Worm (Caenorhabditis elegans) whole organism, midembryonic: ENCODE measurements around the gene Y47D7A.7.

Experiments used
- T22C8.4 ChIP-seq: fragments of 200-800 bp; sonication (Bioruptor generic); IDR thresholded peaks from 2 replicates; pipeline ENCODE4 v1.3.6; 2022; ENCODE audit warnings: missing genetic modification characterization, missing compliant biosample characterization
- flt-1 ChIP-seq: fragments of 200-800 bp; sonication (Bioruptor generic); IDR thresholded peaks from 2 replicates; pipeline ENCODE4 v1.3.6; 2022; ENCODE audit warnings: missing genetic modification characterization, missing compliant biosample characterization
- klf-2 ChIP-seq: fragments of 200-800 bp; sonication (Bioruptor generic); conservative IDR thresholded peaks from 2 replicates; pipeline ENCODE4 v1.3.6; 2022; ENCODE audit warnings: missing genetic modification reagents, missing genetic modification characterization, missing compliant biosample characterization
- med-1 ChIP-seq: sonication (generic microtip); optimal IDR thresholded peaks from 2 replicates; lab custom pipeline; 2017; ENCODE audit warnings: missing genetic modification characterization, mild to moderate bottlenecking, missing compliant biosample characterization, antibody characterized with exemption, missing genetic modification reagents; ENCODE audit not compliant: insufficient read depth
- ref-1 ChIP-seq: fragments of 200-800 bp; sonication (Bioruptor generic); conservative IDR thresholded peaks from 2 replicates; pipeline ENCODE4 v1.3.6; 2022; ENCODE audit warnings: missing genetic modification reagents, missing genetic modification characterization, missing compliant biosample characterization

ce11 chrV:4419767-4420322 is at the start of gene Y47D7A.7, which contains the start of gene Y47D7A.2:
- TF ChIP-seq T22C8.4 (GFP tag; lab: Robert Waterston, UW), result no peak
- no peak for TF ChIP-seq klf-2
- TF ChIP-seq med-1 (GFP tag; lab: Kevin White, UChicago), result no peak
- TF ChIP-seq flt-1 (GFP tag; lab: Robert Waterston, UW), result no peak
- no peak for TF ChIP-seq ref-1 (GFP tag; lab: Robert Waterston, UW)
